Fruit fly (Drosophila melanogaster) whole organism, embryonic: ENCODE measurements around the gene CG42671.
A peak's percentile ranks its signal among the peaks of the same experiment; 100 is the strongest.

Experiments
- CG10147 ChIP-seq: fragments of 200-800 bp; sonication (Bioruptor generic); optimal IDR thresholded peaks from 2 replicates; lab custom pipeline; 2019; ENCODE audit warnings: missing biosample characterization, mild to moderate bottlenecking, missing genetic modification characterization, moderate library complexity
- CG1024 ChIP-seq: fragments of 200-800 bp; sonication (Bioruptor generic); IDR thresholded peaks from 2 replicates; pipeline ENCODE4 v1.3.6; 2022; ENCODE audit warnings: missing biosample characterization, missing genetic modification characterization
- CG11085 ChIP-seq: fragments of 200-800 bp; sonication (Bioruptor generic); IDR thresholded peaks from 2 replicates; pipeline ENCODE4 v1.3.6; 2022; ENCODE audit warnings: missing biosample characterization, missing genetic modification characterization
- CG12155 ChIP-seq: fragments of 200-800 bp; sonication (Bioruptor generic); optimal IDR thresholded peaks from 3 replicates; lab custom pipeline; 2016; ENCODE audit warnings: missing biosample characterization, missing genetic modification characterization
- CG1602 ChIP-seq: fragments of 200-800 bp; sonication (Bioruptor generic); optimal IDR thresholded peaks from 3 replicates; lab custom pipeline; 2016; ENCODE audit warnings: missing biosample characterization, missing genetic modification characterization
- CG17612 ChIP-seq: fragments of 200-800 bp; sonication (Bioruptor generic); IDR thresholded peaks from 2 replicates; pipeline ENCODE4 v1.3.6; 2022; ENCODE audit warnings: missing biosample characterization, missing genetic modification characterization
- CG18619 ChIP-seq: fragments of 200-800 bp; sonication (Bioruptor generic); optimal IDR thresholded peaks from 3 replicates; lab custom pipeline; 2017; ENCODE audit warnings: missing biosample characterization, mild to moderate bottlenecking, missing genetic modification characterization
- CG31441 ChIP-seq: fragments of 200-800 bp; sonication (Bioruptor generic); IDR thresholded peaks from 2 replicates; pipeline ENCODE4 v1.3.6; 2022; ENCODE audit warnings: missing biosample characterization, missing genetic modification characterization
- CG34422 ChIP-seq: fragments of 200-800 bp; sonication (Bioruptor generic); IDR thresholded peaks from 3 replicates; pipeline ENCODE4 v1.3.6; 2022; ENCODE audit warnings: missing biosample characterization, missing genetic modification characterization
- CG4282 ChIP-seq: fragments of 200-800 bp; sonication (Bioruptor generic); optimal IDR thresholded peaks from 2 replicates; lab custom pipeline; 2016; ENCODE audit warnings: missing biosample characterization, missing genetic modification characterization
- CG4424 ChIP-seq: fragments of 200-800 bp; sonication (Bioruptor generic); optimal IDR thresholded peaks from 3 replicates; lab custom pipeline; 2016; ENCODE audit warnings: missing biosample characterization, missing genetic modification characterization
- CG4707 ChIP-seq: fragments of 200-800 bp; sonication (Bioruptor generic); optimal IDR thresholded peaks from 2 replicates; lab custom pipeline; 2018; ENCODE audit warnings: missing biosample characterization, mild to moderate bottlenecking, missing genetic modification characterization, moderate library complexity
- CG4730 ChIP-seq: fragments of 200-800 bp; sonication (Bioruptor generic); IDR thresholded peaks from 2 replicates; pipeline ENCODE4 v1.3.6; 2022; ENCODE audit warnings: missing biosample characterization, missing genetic modification characterization
- CG8281 ChIP-seq: fragments of 200-800 bp; sonication (Bioruptor generic); optimal IDR thresholded peaks from 2 replicates; lab custom pipeline; 2018; ENCODE audit warnings: missing biosample characterization, mild to moderate bottlenecking, missing genetic modification characterization, moderate library complexity
- CG8765 ChIP-seq: fragments of 200-800 bp; sonication (Bioruptor generic); IDR thresholded peaks from 2 replicates; pipeline ENCODE4 v1.3.6; 2022; ENCODE audit warnings: missing biosample characterization, missing genetic modification characterization
- CG8944 ChIP-seq: fragments of 200-800 bp; sonication (Bioruptor generic); optimal IDR thresholded peaks from 3 replicates; lab custom pipeline; 2016; ENCODE audit warnings: missing biosample characterization, missing genetic modification characterization
- CkIIα-i1 ChIP-seq: fragments of 200-800 bp; sonication (Bioruptor generic); IDR thresholded peaks from 2 replicates; pipeline ENCODE4 v1.3.6; 2022; ENCODE audit warnings: missing biosample characterization, missing genetic modification characterization
- Dad ChIP-seq: fragments of 200-800 bp; sonication (Bioruptor generic); optimal IDR thresholded peaks from 3 replicates; lab custom pipeline; 2016; ENCODE audit warnings: missing biosample characterization, missing genetic modification characterization
- ERR ChIP-seq: fragments of 200-800 bp; sonication (Bioruptor generic); optimal IDR thresholded peaks from 2 replicates; lab custom pipeline; 2016; ENCODE audit warnings: missing biosample characterization, missing genetic modification characterization
- HLH4C ChIP-seq: fragments of 200-800 bp; sonication (Bioruptor generic); IDR thresholded peaks from 3 replicates; pipeline ENCODE4 v1.3.6; 2022; ENCODE audit warnings: missing biosample characterization, missing genetic modification characterization; ENCODE audit not compliant: partially characterized antibody
- Hand ChIP-seq: fragments of 200-800 bp; sonication (Bioruptor generic); optimal IDR thresholded peaks from 2 replicates; lab custom pipeline; 2017; ENCODE audit warnings: mild to moderate bottlenecking, missing biosample characterization, missing genetic modification reagents, missing genetic modification characterization
- HmgZ ChIP-seq: fragments of 200-800 bp; sonication (Bioruptor generic); optimal IDR thresholded peaks from 2 replicates; lab custom pipeline; 2018; ENCODE audit warnings: missing biosample characterization, mild to moderate bottlenecking, missing genetic modification characterization
- Lim3 ChIP-seq: fragments of 200-800 bp; sonication (Bioruptor generic); IDR thresholded peaks from 2 replicates; pipeline ENCODE4 v1.3.6; 2022; ENCODE audit warnings: missing biosample characterization, missing genetic modification characterization
- MTF-1 ChIP-seq: fragments of 200-800 bp; sonication (Bioruptor generic); optimal IDR thresholded peaks from 2 replicates; lab custom pipeline; 2018; ENCODE audit warnings: missing biosample characterization, mild to moderate bottlenecking, missing genetic modification characterization, borderline replicate concordance
- NFAT ChIP-seq: fragments of 200-800 bp; sonication (Bioruptor generic); IDR thresholded peaks from 2 replicates; pipeline ENCODE4 v1.3.6; 2022; ENCODE audit warnings: missing biosample characterization, missing genetic modification characterization
- Nf-YC ChIP-seq: fragments of 200-800 bp; optimal IDR thresholded peaks from 3 replicates; lab custom pipeline; 2019; ENCODE audit warnings: missing biosample characterization, mild to moderate bottlenecking, missing genetic modification characterization, moderate library complexity
- PHDP ChIP-seq: fragments of 200-800 bp; sonication (Bioruptor generic); optimal IDR thresholded peaks from 3 replicates; lab custom pipeline; 2018; ENCODE audit warnings: missing biosample characterization, mild to moderate bottlenecking, missing genetic modification characterization, moderate library complexity
- Pdp1 ChIP-seq, 2 experiments: fragments of 200-800 bp; sonication (Bioruptor generic); optimal IDR thresholded peaks; 3 replicates each; lab custom pipeline; 2016; ENCODE audit warnings: missing biosample characterization in 2 of 2, missing genetic modification characterization in 2 of 2, mild to moderate bottlenecking in 1 of 2, moderate library complexity in 1 of 2
- Sox100B ChIP-seq: fragments of 200-800 bp; sonication (Bioruptor generic); optimal IDR thresholded peaks from 3 replicates; lab custom pipeline; 2018; ENCODE audit warnings: missing biosample characterization, mild to moderate bottlenecking, missing genetic modification characterization
- Sox102F ChIP-seq: fragments of 200-800 bp; sonication (Bioruptor generic); optimal IDR thresholded peaks from 2 replicates; lab custom pipeline; 2018; ENCODE audit warnings: missing biosample characterization, mild to moderate bottlenecking, missing genetic modification characterization, moderate library complexity
- Spps ChIP-seq: fragments of 200-800 bp; sonication (Bioruptor generic); optimal IDR thresholded peaks from 2 replicates; lab custom pipeline; 2018; ENCODE audit warnings: missing biosample characterization, mild to moderate bottlenecking, missing genetic modification characterization
- abd-A ChIP-seq: fragments of 200-800 bp; sonication (Bioruptor generic); optimal IDR thresholded peaks from 3 replicates; lab custom pipeline; 2019; ENCODE audit warnings: missing biosample characterization, mild to moderate bottlenecking, missing genetic modification characterization, moderate library complexity
- ase ChIP-seq: fragments of 200-800 bp; sonication (Bioruptor generic); IDR thresholded peaks from 3 replicates; pipeline ENCODE4 v1.3.6; 2022; ENCODE audit warnings: missing biosample characterization, missing genetic modification characterization
- crol ChIP-seq: fragments of 200-800 bp; sonication (Bioruptor generic); IDR thresholded peaks from 2 replicates; pipeline ENCODE4 v1.3.6; 2022; ENCODE audit warnings: missing biosample characterization, missing genetic modification characterization
- dan ChIP-seq: fragments of 200-800 bp; sonication (Bioruptor generic); IDR thresholded peaks from 2 replicates; pipeline ENCODE4 v1.3.6; 2022; ENCODE audit warnings: missing biosample characterization, missing genetic modification characterization
- dmrt11E ChIP-seq: fragments of 200-800 bp; sonication (Bioruptor generic); optimal IDR thresholded peaks from 3 replicates; lab custom pipeline; 2018; ENCODE audit warnings: missing biosample characterization, mild to moderate bottlenecking, missing genetic modification characterization, moderate library complexity
- dpn ChIP-seq, 2 experiments: fragments of 200-800 bp; sonication (Bioruptor generic); optimal IDR thresholded peaks; 3 replicates each; lab custom pipeline; 2016; ENCODE audit warnings: missing biosample characterization in 2 of 2, missing genetic modification characterization in 2 of 2
- dysf ChIP-seq: fragments of 200-800 bp; sonication (Bioruptor generic); IDR thresholded peaks from 3 replicates; pipeline ENCODE4 v1.3.6; 2022; ENCODE audit warnings: missing biosample characterization, missing genetic modification characterization
- en ChIP-seq: fragments of 200-800 bp; sonication (Bioruptor generic); optimal IDR thresholded peaks from 2 replicates; lab custom pipeline; 2016; ENCODE audit warnings: missing biosample characterization, missing genetic modification characterization
- lbe ChIP-seq: fragments of 200-800 bp; sonication (Bioruptor generic); optimal IDR thresholded peaks from 2 replicates; lab custom pipeline; 2016; ENCODE audit warnings: missing biosample characterization, mild to moderate bottlenecking, missing genetic modification characterization
- lola ChIP-seq, 3 experiments: fragments of >200 bp in 2 of 3; fragments of 200-800 bp in 1 of 3; sonication (Bioruptor generic) in 1 of 3; optimal IDR thresholded peaks; 2 replicates each; lab custom pipeline; 2017 to 2019; ENCODE audit warnings: missing biosample characterization in 3 of 3, missing genetic modification characterization in 3 of 3, mild to moderate bottlenecking in 1 of 3, moderate library complexity in 1 of 3
- nerfin-1 ChIP-seq: fragments of 200-800 bp; sonication (Bioruptor generic); optimal IDR thresholded peaks from 3 replicates; lab custom pipeline; 2019; ENCODE audit warnings: missing biosample characterization, mild to moderate bottlenecking, missing genetic modification characterization, moderate library complexity
- oc ChIP-seq: fragments of 200-800 bp; sonication (Bioruptor generic); optimal IDR thresholded peaks from 2 replicates; lab custom pipeline; 2018; ENCODE audit warnings: missing biosample characterization, mild to moderate bottlenecking, missing genetic modification characterization, moderate library complexity
- pfk ChIP-seq: fragments of 200-800 bp; sonication (Bioruptor generic); optimal IDR thresholded peaks from 2 replicates; lab custom pipeline; 2018; ENCODE audit warnings: missing biosample characterization, mild to moderate bottlenecking, missing genetic modification characterization, moderate library complexity
- phol ChIP-seq: fragments of 200-800 bp; sonication (Bioruptor generic); optimal IDR thresholded peaks from 3 replicates; lab custom pipeline; 2018; ENCODE audit warnings: missing biosample characterization, mild to moderate bottlenecking, missing genetic modification characterization, moderate library complexity
- run ChIP-seq: fragments of 200-800 bp; sonication (Bioruptor generic); optimal IDR thresholded peaks from 3 replicates; lab custom pipeline; 2018; ENCODE audit warnings: missing biosample characterization, mild to moderate bottlenecking, missing genetic modification characterization
- salm ChIP-seq: fragments of 200-800 bp; sonication (Bioruptor generic); optimal IDR thresholded peaks from 2 replicates; lab custom pipeline; 2018; ENCODE audit warnings: missing biosample characterization, mild to moderate bottlenecking, missing genetic modification characterization
- sna ChIP-seq: fragments of 200-800 bp; sonication (Bioruptor generic); IDR thresholded peaks from 2 replicates; pipeline ENCODE4 v1.3.6; 2022; ENCODE audit warnings: missing biosample characterization, missing genetic modification characterization; ENCODE audit not compliant: partially characterized antibody
- ssp ChIP-seq: fragments of 200-800 bp; sonication (Bioruptor generic); IDR thresholded peaks from 2 replicates; pipeline ENCODE4 v1.3.6; 2022; ENCODE audit warnings: missing biosample characterization, missing genetic modification characterization
- zen ChIP-seq: fragments of 200-800 bp; sonication (Bioruptor generic); optimal IDR thresholded peaks from 3 replicates; lab custom pipeline; 2018; ENCODE audit warnings: missing biosample characterization, mild to moderate bottlenecking, missing genetic modification characterization, moderate library complexity

Gene CG42671

DNA sequence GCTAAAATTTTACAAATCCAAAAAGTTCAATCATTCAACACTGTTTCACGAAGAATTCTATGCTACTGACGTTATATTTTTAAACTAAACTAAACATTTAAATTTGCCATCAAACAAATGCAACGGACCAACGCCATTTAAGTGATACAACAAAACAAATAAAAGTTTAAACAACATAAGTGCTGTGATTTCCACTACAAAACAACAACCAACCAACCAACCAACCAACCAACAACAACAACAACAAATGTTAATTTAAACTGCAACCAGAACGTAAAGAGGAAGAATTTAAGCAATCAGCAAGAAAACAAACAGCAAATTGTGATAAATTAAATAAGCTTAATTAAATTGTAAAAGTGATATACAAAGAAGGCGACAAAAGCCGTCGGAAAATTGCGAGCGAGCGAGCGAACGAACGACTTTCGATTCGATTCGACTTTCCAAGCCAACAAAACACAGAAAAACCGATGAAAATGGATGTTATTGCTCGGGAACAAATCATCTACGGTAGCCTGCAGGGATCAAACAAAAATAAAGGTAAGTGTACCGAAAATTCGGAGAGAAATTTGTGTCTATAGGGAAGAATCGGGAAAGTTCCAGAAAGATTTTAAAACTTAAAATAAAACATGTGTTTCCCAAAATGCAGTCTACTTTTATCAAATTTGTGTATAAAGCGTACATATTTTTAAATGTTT lies 38.3 kb downstream of the CG42671 start (continued):
- TF ChIP-seq CG8944 (GFP tag; lab: Kevin White, UChicago) = peak; percentile 11
- TF ChIP-seq phol (tag; lab: Kevin White, UChicago) = peak; percentile 8
- no peak for TF ChIP-seq Pdp1 (GFP tag; optimal IDR thresholded peaks at IDR 0.05; lab: Kevin White, UChicago)
- no peak for TF ChIP-seq CG4707 (GFP tag; lab: Kevin White, UChicago)
- no peak for TF ChIP-seq ssp (GFP tag; lab: Robert Waterston, UW)
- TF ChIP-seq oc (tag; lab: Kevin White, UChicago) = no peak
- TF ChIP-seq HmgZ (tag; lab: Kevin White, UChicago) = no peak
- no peak for TF ChIP-seq CkIIα-i1 (GFP tag; lab: Robert Waterston, UW)
- TF ChIP-seq CG1024 (GFP tag; lab: Robert Waterston, UW) = no peak
- TF ChIP-seq Sox102F (GFP tag; lab: Kevin White, UChicago) = no peak
- no peak for TF ChIP-seq lbe (GFP tag; lab: Kevin White, UChicago)
- TF ChIP-seq lola (GFP tag; optimal IDR thresholded peaks at IDR 0.05; lab: Kevin White, UChicago) = no peak
- no peak for TF ChIP-seq ase (GFP tag; lab: Robert Waterston, UW)
- no peak for TF ChIP-seq CG12155
- TF ChIP-seq CG17612 (GFP tag; lab: Robert Waterston, UW) = no peak
- no peak for TF ChIP-seq Spps (tag; lab: Kevin White, UChicago)
- no peak for TF ChIP-seq PHDP
- TF ChIP-seq Dad = no peak
- TF ChIP-seq CG18619 (GFP tag; lab: Kevin White, UChicago) = no peak
- no peak for TF ChIP-seq HLH4C
- TF ChIP-seq CG1602 (GFP tag; lab: Kevin White, UChicago) = no peak
- TF ChIP-seq salm (tag; lab: Kevin White, UChicago) = no peak
- 0 out of 2 replicates have a peak, but pooled peaks have one; percentile 1 for TF ChIP-seq sna (GFP tag; lab: Robert Waterston, UW)
- TF ChIP-seq Nf-YC (tag; lab: Kevin White, UChicago) = no peak
- TF ChIP-seq abd-A (tag; lab: Kevin White, UChicago) = no peak
- TF ChIP-seq NFAT (GFP tag; lab: Robert Waterston, UW) = no peak
- TF ChIP-seq Lim3 (GFP tag; lab: Robert Waterston, UW) = no peak
- TF ChIP-seq CG31441 (GFP tag; lab: Robert Waterston, UW) = no peak
- TF ChIP-seq crol = no peak
- no peak for TF ChIP-seq dpn (GFP tag; optimal IDR thresholded peaks at IDR 0.05; lab: Kevin White, UChicago)
- 0 out of 2 replicates have a peak, but pooled peaks have one; percentile 41 for TF ChIP-seq CG11085
- TF ChIP-seq ERR (GFP tag; lab: Kevin White, UChicago) = no peak
- no peak for TF ChIP-seq CG4282 (GFP tag; lab: Kevin White, UChicago)
- TF ChIP-seq Hand (GFP tag; lab: Kevin White, UChicago) = no peak
- no peak for TF ChIP-seq en
- no peak for TF ChIP-seq CG4424 (GFP tag; lab: Kevin White, UChicago)
- no peak for TF ChIP-seq MTF-1
- TF ChIP-seq run (tag; lab: Kevin White, UChicago) = no peak
- no peak for TF ChIP-seq dysf
- no peak for TF ChIP-seq pfk (GFP tag; lab: Kevin White, UChicago)
- TF ChIP-seq nerfin-1 (tag; lab: Kevin White, UChicago) = no peak
- TF ChIP-seq CG34422 (GFP tag; lab: Robert Waterston, UW) = 0 out of 3 replicates have a peak, but pooled peaks have one; percentile 0
- TF ChIP-seq dan = no peak
- TF ChIP-seq CG10147 (GFP tag; lab: Kevin White, UChicago) = no peak
- no peak for TF ChIP-seq CG8281 (tag; lab: Kevin White, UChicago)
- peak; percentile 0 for TF ChIP-seq Sox100B (GFP tag; lab: Kevin White, UChicago)
- TF ChIP-seq zen (tag; lab: Kevin White, UChicago) = no peak
- peak; percentile 0 for TF ChIP-seq dmrt11E (tag; lab: Kevin White, UChicago)
- no peak for TF ChIP-seq CG4730 (GFP tag; lab: Robert Waterston, UW)
- TF ChIP-seq CG8765 = no peak
